Worm (Caenorhabditis elegans) whole organism, late embryonic: ENCODE measurements around the gene rack-1.

Experiments used
- C08G9.2 ChIP-seq: sonication (generic microtip); optimal IDR thresholded peaks from 2 replicates; lab custom pipeline; 2016; ENCODE audit warnings: mild to moderate bottlenecking, missing genetic modification characterization, moderate library complexity, missing compliant biosample characterization
- C38D4.7 ChIP-seq: fragments of 200-800 bp; sonication (Bioruptor generic); optimal IDR thresholded peaks from 2 replicates; lab custom pipeline; 2018; ENCODE audit warnings: mild to moderate bottlenecking, missing genetic modification characterization, moderate library complexity, missing compliant biosample characterization
- K09A11.1 ChIP-seq: sonication (generic microtip); optimal IDR thresholded peaks from 2 replicates; lab custom pipeline; 2017; ENCODE audit warnings: antibody characterized with exemption, mild to moderate bottlenecking, missing genetic modification characterization, missing compliant biosample characterization; ENCODE audit not compliant: insufficient read depth
- ahr-1 ChIP-seq: sonication (generic microtip); optimal IDR thresholded peaks from 2 replicates; lab custom pipeline; 2016; ENCODE audit warnings: missing genetic modification characterization, missing compliant biosample characterization
- ceh-14 ChIP-seq: sonication (generic microtip); optimal IDR thresholded peaks from 2 replicates; lab custom pipeline; 2016; ENCODE audit warnings: missing genotype, missing genetic modification characterization, missing compliant biosample characterization
- ceh-19 ChIP-seq: fragments of 200-800 bp; sonication (Bioruptor generic); optimal IDR thresholded peaks from 2 replicates; lab custom pipeline; 2018; ENCODE audit warnings: mild to moderate bottlenecking, missing genetic modification characterization, missing compliant biosample characterization
- ceh-2 ChIP-seq: sonication (generic microtip); optimal IDR thresholded peaks from 2 replicates; lab custom pipeline; 2016; ENCODE audit warnings: missing genotype, missing genetic modification characterization, missing compliant biosample characterization
- ceh-22 ChIP-seq: sonication (generic microtip); optimal IDR thresholded peaks from 2 replicates; lab custom pipeline; 2017; ENCODE audit warnings: missing biosample characterization, missing genetic modification characterization
- ceh-31 ChIP-seq: sonication (generic microtip); optimal IDR thresholded peaks from 2 replicates; lab custom pipeline; 2016; ENCODE audit warnings: missing genetic modification characterization, missing compliant biosample characterization
- ceh-34 ChIP-seq: sonication (generic microtip); optimal IDR thresholded peaks from 2 replicates; lab custom pipeline; 2016; ENCODE audit warnings: mild to moderate bottlenecking, missing genetic modification characterization, missing compliant biosample characterization
- ceh-45 ChIP-seq: fragments of 200-800 bp; sonication (Bioruptor generic); IDR thresholded peaks from 2 replicates; pipeline ENCODE4 v1.3.6; 2022; ENCODE audit warnings: missing genetic modification reagents, missing genetic modification characterization, missing compliant biosample characterization
- ceh-48 ChIP-seq: sonication (generic microtip); optimal IDR thresholded peaks from 2 replicates; lab custom pipeline; 2016; ENCODE audit warnings: missing genetic modification characterization, inconsistent platforms, missing compliant biosample characterization
- ceh-6 ChIP-seq: fragments of 200-800 bp; sonication (Bioruptor generic); optimal IDR thresholded peaks from 2 replicates; lab custom pipeline; 2018; ENCODE audit warnings: mild to moderate bottlenecking, missing genetic modification characterization, missing compliant biosample characterization
- che-1 ChIP-seq: sonication (generic microtip); optimal IDR thresholded peaks from 2 replicates; lab custom pipeline; 2016; ENCODE audit warnings: mild to moderate bottlenecking, missing genetic modification characterization, missing compliant biosample characterization
- dmd-4 ChIP-seq: sonication (generic microtip); optimal IDR thresholded peaks from 2 replicates; lab custom pipeline; 2016; ENCODE audit warnings: borderline replicate concordance, missing genetic modification characterization, missing compliant biosample characterization
- elt-2 ChIP-seq: sonication (generic microtip); optimal IDR thresholded peaks from 2 replicates; lab custom pipeline; 2016; ENCODE audit warnings: missing genetic modification reagents, missing genetic modification characterization, missing compliant biosample characterization
- eyg-1 ChIP-seq: sonication (generic microtip); optimal IDR thresholded peaks from 2 replicates; lab custom pipeline; 2016; ENCODE audit warnings: missing genotype, missing genetic modification characterization, missing compliant biosample characterization
- fax-1 ChIP-seq: sonication (generic microtip); optimal IDR thresholded peaks from 2 replicates; lab custom pipeline; 2016; ENCODE audit warnings: missing genotype, missing genetic modification characterization, missing compliant biosample characterization
- fkh-10 ChIP-seq: fragments of 150-350 bp; optimal IDR thresholded peaks from 2 replicates; lab custom pipeline; 2014; ENCODE audit warnings: missing biosample characterization, missing genetic modification reagents, missing genetic modification characterization
- mec-3 ChIP-seq: sonication (generic microtip); optimal IDR thresholded peaks from 2 replicates; lab custom pipeline; 2016; ENCODE audit warnings: borderline replicate concordance, missing genetic modification characterization, missing compliant biosample characterization
- nfya-1 ChIP-seq: sonication (generic microtip); optimal IDR thresholded peaks from 2 replicates; lab custom pipeline; 2017; ENCODE audit warnings: missing genetic modification characterization, mild to moderate bottlenecking, missing compliant biosample characterization, antibody characterized with exemption, moderate library complexity
- nhr-11 ChIP-seq: fragments of 150-350 bp; optimal IDR thresholded peaks from 2 replicates; lab custom pipeline; 2014; ENCODE audit warnings: missing biosample characterization, missing genetic modification characterization
- nhr-232 ChIP-seq: sonication (generic microtip); optimal IDR thresholded peaks from 2 replicates; lab custom pipeline; 2016; ENCODE audit warnings: missing genetic modification characterization, missing compliant biosample characterization
- npax-4 ChIP-seq: sonication (generic microtip); optimal IDR thresholded peaks from 2 replicates; lab custom pipeline; 2016; ENCODE audit warnings: missing genetic modification characterization, missing compliant biosample characterization
- odd-2 ChIP-seq: sonication (generic microtip); optimal IDR thresholded peaks from 2 replicates; lab custom pipeline; 2017; ENCODE audit warnings: antibody characterized with exemption, mild to moderate bottlenecking, missing genetic modification characterization, missing compliant biosample characterization
- pax-1 ChIP-seq: fragments of 150-350 bp; optimal IDR thresholded peaks from 2 replicates; lab custom pipeline; 2014; ENCODE audit warnings: missing biosample characterization, missing genetic modification characterization
- pqm-1 ChIP-seq: sonication (generic microtip); optimal IDR thresholded peaks from 2 replicates; lab custom pipeline; 2016; ENCODE audit warnings: missing genetic modification characterization, missing compliant biosample characterization
- rnt-1 ChIP-seq: sonication (generic microtip); optimal IDR thresholded peaks from 2 replicates; lab custom pipeline; 2016; ENCODE audit warnings: missing genetic modification characterization, missing compliant biosample characterization
- sox-4 ChIP-seq: sonication (generic microtip); optimal IDR thresholded peaks from 2 replicates; lab custom pipeline; 2017; ENCODE audit warnings: mild to moderate bottlenecking, missing genetic modification characterization, inconsistent platforms, missing compliant biosample characterization
- syd-9 ChIP-seq: sonication (generic microtip); optimal IDR thresholded peaks from 2 replicates; lab custom pipeline; 2016; ENCODE audit warnings: mild to moderate bottlenecking, missing genetic modification characterization, moderate library complexity, missing compliant biosample characterization
- tbx-2 ChIP-seq: sonication (generic microtip); optimal IDR thresholded peaks from 2 replicates; lab custom pipeline; 2016; ENCODE audit warnings: missing genetic modification characterization, missing compliant biosample characterization
- ttx-3 ChIP-seq: sonication (generic microtip); optimal IDR thresholded peaks from 2 replicates; lab custom pipeline; 2016; ENCODE audit warnings: missing genetic modification reagents, missing genetic modification characterization, missing compliant biosample characterization
- unc-42 ChIP-seq: sonication (generic microtip); optimal IDR thresholded peaks from 2 replicates; lab custom pipeline; 2016; ENCODE audit warnings: missing genotype, missing genetic modification characterization, missing compliant biosample characterization
- unc-55 ChIP-seq: sonication (generic microtip); optimal IDR thresholded peaks from 2 replicates; lab custom pipeline; 2017; ENCODE audit warnings: missing biosample characterization, missing genetic modification reagents, missing genetic modification characterization
- unc-86 ChIP-seq: sonication (generic microtip); optimal IDR thresholded peaks from 2 replicates; lab custom pipeline; 2016; ENCODE audit warnings: missing genetic modification characterization, missing compliant biosample characterization
- ztf-16 ChIP-seq: sonication (generic microtip); optimal IDR thresholded peaks from 2 replicates; lab custom pipeline; 2017; ENCODE audit warnings: missing genetic modification characterization, missing compliant biosample characterization

Gene rack-1

ce11 chrIV:10164086-10164485 lies 12.4 kb upstream of the rack-1 start:
- no peak for TF ChIP-seq ceh-48 (tag; lab: Kevin White, UChicago)
- TF ChIP-seq ceh-2 (tag; lab: Kevin White, UChicago): no peak
- TF ChIP-seq ceh-34 (tag; lab: Kevin White, UChicago): no peak
- no peak for TF ChIP-seq odd-2 (tag; lab: Kevin White, UChicago)
- TF ChIP-seq nhr-232 (tag; lab: Kevin White, UChicago): no peak
- no peak for TF ChIP-seq pax-1
- no peak for TF ChIP-seq C38D4.7 (GFP tag; lab: Kevin White, UChicago)
- no peak for TF ChIP-seq fax-1
- no peak for TF ChIP-seq ttx-3
- no peak for TF ChIP-seq ceh-19 (GFP tag; lab: Kevin White, UChicago)
- TF ChIP-seq fkh-10 (GFP tag; lab: Kevin White, UChicago): no peak
- TF ChIP-seq ceh-22: no peak
- TF ChIP-seq sox-4: no peak
- TF ChIP-seq nhr-11: no peak
- no peak for TF ChIP-seq unc-86 (tag; lab: Kevin White, UChicago)
- TF ChIP-seq, all 69 proteins: peak for 0

ce11 chrIV:10170808-10171207 lies 5.7 kb upstream of the rack-1 start:
- TF ChIP-seq dmd-4 (no peak), mec-3 (tag; lab: Kevin White, UChicago) (no peak), npax-4 (tag; lab: Kevin White, UChicago) (no peak), unc-42 (peak; percentile 100), tbx-2 (no peak), ztf-16 (tag; lab: Kevin White, UChicago) (no peak), odd-2 (tag; lab: Kevin White, UChicago) (no peak), ceh-6 (GFP tag; lab: Kevin White, UChicago) (no peak)

- peak; percentile 24 for TF ChIP-seq unc-42
- no peak for TF ChIP-seq eyg-1 (tag; lab: Kevin White, UChicago)
These were observed 2.2 kb upstream of the rack-1 start, which contains the start of gene pxf-1 for ce11 chrIV:10174328-10174727. TSS of gene pxf-1 (minus strand) at chrIV:10174341.

- peak; percentile 1 for TF ChIP-seq ceh-31 (tag; lab: Kevin White, UChicago)
- peak; percentile 27 for TF ChIP-seq che-1 (tag; lab: Kevin White, UChicago)
- TF ChIP-seq ceh-45: no peak
- no peak for TF ChIP-seq ahr-1 (tag; lab: Kevin White, UChicago)
- peak; percentile 50 for TF ChIP-seq C08G9.2 (tag; lab: Kevin White, UChicago)
- peak; percentile 39 for TF ChIP-seq nfya-1 (tag; lab: Kevin White, UChicago)
- TF ChIP-seq pqm-1 (tag; lab: Kevin White, UChicago): peak; percentile 25
- no peak for TF ChIP-seq unc-86 (tag; lab: Kevin White, UChicago)
- TF ChIP-seq elt-2 (tag; lab: Kevin White, UChicago): peak; percentile 92
- peak; percentile 43 for TF ChIP-seq rnt-1
- peak; percentile 9 for TF ChIP-seq syd-9
- TF ChIP-seq tbx-2: peak; percentile 47
These were observed 1.3 kb upstream of the rack-1 start for ce11 chrIV:10174932-10175732.

- no peak for TF ChIP-seq K09A11.1
- TF ChIP-seq unc-55 (GFP tag; lab: Kevin White, UChicago): no peak
- TF ChIP-seq ceh-14 (tag; lab: Kevin White, UChicago): no peak
These were observed 1.3 kb downstream of the rack-1 start, which contains the start of gene mspn-1 for ce11 chrIV:10177779-10178178. TSS of gene mspn-1 (plus strand) at chrIV:10177968.
